Worm (Caenorhabditis elegans) whole organism, early embryonic: ENCODE data around the gene ZC262.13.
"Not testable (repeated sequence)": the region's sequence is repeated elsewhere in the genome, so short reads cannot be mapped to it uniquely, and the experiment has no call there.

ENCODE experiments used
- ama-1 ChIP-seq: fragments of 150-350 bp; optimal IDR thresholded peaks from 2 replicates; lab custom pipeline; 2014
- ceh-13 ChIP-seq: fragments of 200-800 bp; sonication (Bioruptor generic); optimal IDR thresholded peaks from 2 replicates; lab custom pipeline; 2018; ENCODE audit warnings: mild to moderate bottlenecking, missing genetic modification characterization, missing compliant biosample characterization
- ceh-36 ChIP-seq: sonication (generic microtip); optimal IDR thresholded peaks from 2 replicates; lab custom pipeline; 2016; ENCODE audit warnings: missing genetic modification characterization, inconsistent platforms, missing compliant biosample characterization
- hmg-4 ChIP-seq: fragments of 200-800 bp; sonication (Bioruptor generic); optimal IDR thresholded peaks from 2 replicates; lab custom pipeline; 2018; ENCODE audit warnings: mild to moderate bottlenecking, missing genetic modification characterization, missing compliant biosample characterization
- scrt-1 ChIP-seq: fragments of 200-800 bp; sonication (Bioruptor generic); IDR thresholded peaks from 2 replicates; pipeline ENCODE4 v1.3.6; 2022; ENCODE audit warnings: missing genetic modification characterization, missing compliant biosample characterization
- tbx-11 ChIP-seq: fragments of 200-800 bp; sonication (Bioruptor generic); IDR thresholded peaks from 2 replicates; pipeline ENCODE4 v1.3.6; 2022; ENCODE audit warnings: missing genetic modification characterization, missing compliant biosample characterization

DNA sequence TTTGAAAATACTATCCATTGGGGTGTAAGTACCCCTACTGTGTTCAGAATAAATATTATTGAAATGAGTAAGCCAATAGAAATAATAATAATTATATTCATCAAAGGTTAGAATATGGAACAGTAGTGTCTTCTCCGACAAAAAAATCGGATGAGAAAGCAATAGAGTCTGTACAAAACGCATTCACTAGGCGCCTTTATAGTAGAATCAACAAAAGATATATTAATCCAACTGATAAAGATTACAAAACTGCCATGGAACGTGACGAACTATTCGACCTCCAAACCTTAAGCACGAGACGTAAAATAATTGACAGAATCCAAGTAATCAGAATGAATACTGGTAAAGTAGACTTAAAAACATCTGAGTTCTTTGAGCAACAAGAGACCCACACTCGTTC is 21.8 kb downstream of the ZC262.13 start, which contains the start of gene clc-29:
- TF ChIP-seq ama-1; hmg-4; ceh-36 (tag; lab: Kevin White, UChicago); scrt-1 (GFP tag; lab: Robert Waterston, UW); tbx-11 (GFP tag; lab: Robert Waterston, UW); ceh-13 (GFP tag; lab: Kevin White, UChicago): not testable (repeated sequence)
